Fruit fly (Drosophila melanogaster): Measurements from ENCODE around the gene chinmo.
A peak's percentile ranks its signal among the peaks of the same experiment; 100 is the strongest.

chinmo gene

dm6 chr2L:1627824-1628501 lies 23.1 kb upstream of the chinmo start (continued):
- TF ChIP-seq CoRest (tag; optimal IDR thresholded peaks at IDR 0.05): peak; percentile 50
- 0 out of 3 replicates have a peak, but pooled peaks have one; percentile 4 for TF ChIP-seq C15 (GFP tag; IDR thresholded peaks at IDR 0.05)
- peak; percentile 58 for TF ChIP-seq CG2678 (tag; optimal IDR thresholded peaks at IDR 0.05)
- TF ChIP-seq CG15696 (tag; optimal IDR thresholded peaks at IDR 0.05): no peak
- TF ChIP-seq knrl (GFP tag; IDR thresholded peaks at IDR 0.05; ENCODE audit: partially characterized antibody): no peak
- no peak for TF ChIP-seq run (tag; optimal IDR thresholded peaks at IDR 0.05)
- no peak for TF ChIP-seq CG12236 (GFP tag; optimal IDR thresholded peaks at IDR 0.05)
- TF ChIP-seq CG30403 (GFP tag; optimal IDR thresholded peaks at IDR 0.05): peak; percentile 56
- TF ChIP-seq CG8388 (GFP tag; optimal IDR thresholded peaks at IDR 0.05): no peak
- TF ChIP-seq CG1024 (GFP tag; IDR thresholded peaks at IDR 0.05): no peak
- TF ChIP-seq nerfin-2 (GFP tag; IDR thresholded peaks at IDR 0.05; ENCODE audit: partially characterized antibody): no peak
- no peak for TF ChIP-seq CG2129 (GFP tag; IDR thresholded peaks at IDR 0.05; ENCODE audit: partially characterized antibody)
- no peak for TF ChIP-seq Oaz (GFP tag; IDR thresholded peaks at IDR 0.05)
- peak; percentile 19 for TF ChIP-seq NK7.1 (GFP tag; optimal IDR thresholded peaks at IDR 0.05)
- TF ChIP-seq sr (GFP tag; IDR thresholded peaks at IDR 0.05): no peak
- TF ChIP-seq CG6689 (GFP tag; IDR thresholded peaks at IDR 0.05): no peak
- TF ChIP-seq cg (GFP tag; optimal IDR thresholded peaks at IDR 0.05): peak; percentile 78
- TF ChIP-seq pros (GFP tag; optimal IDR thresholded peaks at IDR 0.05): no peak
- TF ChIP-seq NC2α (GFP tag; optimal IDR thresholded peaks at IDR 0.05): no peak
- TF ChIP-seq ind (GFP tag; optimal IDR thresholded peaks at IDR 0.05): no peak
- TF ChIP-seq GATAe (GFP tag; conservative IDR thresholded peaks at IDR 0.05): 0 out of 2 replicates have a peak, but pooled peaks have one; percentile 25
- TF ChIP-seq CG15011 (GFP tag; optimal IDR thresholded peaks at IDR 0.05): no peak
- TF ChIP-seq Nf-YC (tag; optimal IDR thresholded peaks at IDR 0.05): no peak
- TF ChIP-seq CG12155 (GFP tag; optimal IDR thresholded peaks at IDR 0.05): peak; percentile 58
- TF ChIP-seq sd (tag; optimal IDR thresholded peaks at IDR 0.05): peak; percentile 92
- TF ChIP-seq psq (GFP tag; optimal IDR thresholded peaks at IDR 0.05): no peak
- peak; percentile 50 for TF ChIP-seq CG1792 (GFP tag; optimal IDR thresholded peaks at IDR 0.05)
- peak; percentile 17 for TF ChIP-seq CG18476 (GFP tag; optimal IDR thresholded peaks at IDR 0.05)
- TF ChIP-seq Awh (GFP tag; IDR thresholded peaks at IDR 0.05): no peak
- peak; percentile 75 for TF ChIP-seq gem (tag; optimal IDR thresholded peaks at IDR 0.05)
- no peak for TF ChIP-seq eve (GFP tag; optimal IDR thresholded peaks at IDR 0.05)
- TF ChIP-seq grn (GFP tag; optimal IDR thresholded peaks at IDR 0.05): peak; percentile 95
- peak; percentile 14; the same call in 1 of the 2 replicates for TF ChIP-seq CG32772 (GFP tag; IDR thresholded peaks at IDR 0.05)
- no peak for TF ChIP-seq CG18764 (GFP tag; optimal IDR thresholded peaks at IDR 0.05)
- TF ChIP-seq CG10959 (GFP tag; IDR thresholded peaks at IDR 0.05): no peak
- no peak for TF ChIP-seq hkb (optimal IDR thresholded peaks at IDR 0.05)
- TF ChIP-seq hkb (GFP tag; IDR thresholded peaks at IDR 0.05): 0 out of 2 replicates have a peak, but pooled peaks have one; percentile 6
- TF ChIP-seq Eip74EF (GFP tag; optimal IDR thresholded peaks at IDR 0.05): peak in 1 of 2 experiments; percentile 30
- peak; percentile 5 for TF ChIP-seq dmrt99B (tag; optimal IDR thresholded peaks at IDR 0.05)
- TF ChIP-seq CG8944 (GFP tag; optimal IDR thresholded peaks at IDR 0.05): no peak
- TF ChIP-seq CG6254 (GFP tag; optimal IDR thresholded peaks at IDR 0.05): no peak
- peak; percentile 70 for TF ChIP-seq vvl (GFP tag; IDR thresholded peaks at IDR 0.05)
- TF ChIP-seq CG7928 (GFP tag; optimal IDR thresholded peaks at IDR 0.05): no peak
- peak; percentile 23 for TF ChIP-seq nau (GFP tag; optimal IDR thresholded peaks at IDR 0.05)
- peak; percentile 85 for TF ChIP-seq CG32532 (GFP tag; IDR thresholded peaks at IDR 0.05)
- peak; percentile 59 for TF ChIP-seq abd-A (tag; optimal IDR thresholded peaks at IDR 0.05)
- TF ChIP-seq btn (GFP tag; optimal IDR thresholded peaks at IDR 0.05): no peak
- no peak; the same call in 1 of the 2 replicates for TF ChIP-seq CG32767 (GFP tag; IDR thresholded peaks at IDR 0.05)
- TF ChIP-seq CG9817 (tag; optimal IDR thresholded peaks at IDR 0.05): peak; percentile 40
- no peak for TF ChIP-seq CG4820 (GFP tag; optimal IDR thresholded peaks at IDR 0.05)
